Worm (Caenorhabditis elegans): Measurements from ENCODE around the gene sptl-2.

The sptl-2 gene

ce11 chrV:7985860-7986259 lies 31.1 kb upstream of the sptl-2 start, which contains the start of gene Y97E10AL.1:
Gene Y97E10AL.1, plus strand, starts transcription at chrV:7986160.
- TF ChIP-seq klf-2 (GFP tag; conservative IDR thresholded peaks at IDR 0.05) (no peak), tab-1 (GFP tag; IDR thresholded peaks at IDR 0.05) (no peak), med-1 (GFP tag; optimal IDR thresholded peaks at IDR 0.05; ENCODE audit: insufficient read depth) (no peak), T22C8.4 (GFP tag; IDR thresholded peaks at IDR 0.05) (no peak), flt-1 (GFP tag; IDR thresholded peaks at IDR 0.05) (no peak), ref-1 (GFP tag; conservative IDR thresholded peaks at IDR 0.05) (no peak), ztf-29 (GFP tag; IDR thresholded peaks at IDR 0.05) (no peak), cog-1 (tag; optimal IDR thresholded peaks at IDR 0.05) (no peak), ztf-23 (GFP tag; IDR thresholded peaks at IDR 0.05) (no peak)

DNA sequence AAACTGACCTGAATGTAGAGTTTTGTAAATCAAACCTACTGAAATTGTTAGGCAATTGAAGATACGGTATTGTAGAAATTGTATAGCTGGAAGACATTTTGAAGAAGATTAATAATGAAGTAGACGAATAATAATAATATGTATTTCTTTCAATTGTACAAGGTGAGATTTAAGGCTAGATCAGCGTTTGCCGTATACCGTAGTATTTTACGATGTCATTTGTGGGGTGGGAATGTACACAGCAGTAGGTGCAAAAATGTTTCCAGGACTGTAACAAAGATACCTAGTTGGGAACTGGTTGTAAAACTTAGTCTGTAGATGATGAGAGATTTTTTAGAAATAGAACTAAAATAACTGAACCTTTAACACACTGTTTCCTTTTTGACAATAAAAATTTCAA lies 22.4 kb upstream of the sptl-2 start, which contains the start of gene ceh-76:
Gene ceh-76 (minus strand): TSS at position 101 of the 400 bp plus-strand sequence.
- no peak for TF ChIP-seq cog-1 (tag; optimal IDR thresholded peaks at IDR 0.05)
- TF ChIP-seq flt-1 (GFP tag; IDR thresholded peaks at IDR 0.05): no peak
- no peak for TF ChIP-seq tab-1 (GFP tag; IDR thresholded peaks at IDR 0.05)
- no peak for TF ChIP-seq ztf-23 (GFP tag; IDR thresholded peaks at IDR 0.05)
- no peak for TF ChIP-seq ztf-29 (GFP tag; IDR thresholded peaks at IDR 0.05)
- no peak for TF ChIP-seq klf-2 (GFP tag; conservative IDR thresholded peaks at IDR 0.05)
- no peak for TF ChIP-seq ref-1 (GFP tag; conservative IDR thresholded peaks at IDR 0.05)
- no peak for TF ChIP-seq T22C8.4 (GFP tag; IDR thresholded peaks at IDR 0.05)
- no peak for TF ChIP-seq med-1 (GFP tag; optimal IDR thresholded peaks at IDR 0.05; ENCODE audit: insufficient read depth)

DNA sequence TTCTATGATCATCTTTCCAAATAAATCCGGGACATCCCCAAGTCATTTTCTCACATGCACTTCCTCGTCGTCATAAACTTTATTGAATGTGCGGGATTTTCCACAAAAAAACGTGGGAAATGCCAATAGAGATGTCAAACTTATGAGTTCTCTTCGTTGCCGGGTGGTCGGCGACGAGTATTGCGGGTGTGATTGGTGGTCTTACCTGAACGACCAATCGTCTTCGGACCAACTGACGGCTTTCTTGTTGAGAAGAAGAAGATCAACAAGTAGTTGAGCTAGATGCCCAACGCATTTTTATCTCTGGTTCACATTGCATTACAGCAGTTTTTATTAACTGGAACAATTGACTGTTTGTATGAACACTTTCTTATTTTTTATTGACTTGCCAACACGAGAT lies 21.8 kb upstream of the sptl-2 start:
- no peak for TF ChIP-seq ztf-23 (GFP tag; IDR thresholded peaks at IDR 0.05)
- TF ChIP-seq klf-2 (GFP tag; conservative IDR thresholded peaks at IDR 0.05): no peak
- no peak for TF ChIP-seq flt-1 (GFP tag; IDR thresholded peaks at IDR 0.05)
- no peak for TF ChIP-seq cog-1 (tag; optimal IDR thresholded peaks at IDR 0.05)
- TF ChIP-seq ztf-29 (GFP tag; IDR thresholded peaks at IDR 0.05): no peak
- TF ChIP-seq ref-1 (GFP tag; conservative IDR thresholded peaks at IDR 0.05): no peak
- no peak for TF ChIP-seq med-1 (GFP tag; optimal IDR thresholded peaks at IDR 0.05; ENCODE audit: insufficient read depth)
- no peak for TF ChIP-seq T22C8.4 (GFP tag; IDR thresholded peaks at IDR 0.05)
- no peak for TF ChIP-seq tab-1 (GFP tag; IDR thresholded peaks at IDR 0.05)

ce11 chrV:7995878-7996277 lies 21.1 kb upstream of the sptl-2 start, which contains the start of gene Y97E10AR.2:
Gene Y97E10AR.2, plus strand, starts transcription at chrV:7996178.
- TF ChIP-seq klf-2 (GFP tag; conservative IDR thresholded peaks at IDR 0.05) (no peak), cog-1 (tag; optimal IDR thresholded peaks at IDR 0.05) (no peak), med-1 (GFP tag; optimal IDR thresholded peaks at IDR 0.05; ENCODE audit: insufficient read depth) (no peak), flt-1 (GFP tag; IDR thresholded peaks at IDR 0.05) (no peak), T22C8.4 (GFP tag; IDR thresholded peaks at IDR 0.05) (no peak), tab-1 (GFP tag; IDR thresholded peaks at IDR 0.05) (no peak), ref-1 (GFP tag; conservative IDR thresholded peaks at IDR 0.05) (no peak), ztf-23 (GFP tag; IDR thresholded peaks at IDR 0.05) (no peak), ztf-29 (GFP tag; IDR thresholded peaks at IDR 0.05) (no peak)

DNA sequence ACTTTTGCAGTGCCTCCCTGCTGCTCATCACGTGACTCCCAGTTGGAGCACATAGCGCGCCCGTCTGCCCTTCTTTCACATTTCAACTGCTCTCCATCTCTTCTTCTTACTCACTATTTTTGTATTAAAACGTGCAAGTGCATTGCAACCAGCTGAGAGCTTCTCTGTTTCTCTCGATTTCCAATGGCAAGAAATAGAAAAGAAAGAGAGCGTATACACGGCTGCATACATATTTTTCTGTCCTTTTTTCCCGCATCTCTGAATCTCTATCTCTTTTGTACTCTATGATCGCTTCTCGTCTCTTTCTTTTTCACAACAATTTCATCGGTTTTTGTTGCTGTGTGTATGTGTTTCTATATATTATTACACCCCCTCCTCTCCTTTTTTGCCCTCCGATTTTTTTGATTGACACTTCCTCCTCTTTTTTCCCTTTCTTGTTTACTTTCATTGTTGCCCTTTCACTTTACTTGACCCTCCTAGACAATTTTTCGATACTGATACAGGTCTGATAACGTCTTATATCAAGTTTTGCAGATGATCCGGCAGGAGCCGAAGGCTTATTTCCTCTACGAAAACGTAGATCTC lies 16.0 kb upstream of the sptl-2 start, which contains the start of gene Y97E10AR.1:
Gene Y97E10AR.1 (plus strand): TSS at position 535 of the 585 bp plus-strand sequence.
- TF ChIP-seq tab-1 (GFP tag; IDR thresholded peaks at IDR 0.05) (no peak), T22C8.4 (GFP tag; IDR thresholded peaks at IDR 0.05) (no peak), ztf-23 (GFP tag; IDR thresholded peaks at IDR 0.05) (peak; percentile 5; the same call in 1 of the 2 replicates), klf-2 (GFP tag; conservative IDR thresholded peaks at IDR 0.05) (no peak), ref-1 (GFP tag; conservative IDR thresholded peaks at IDR 0.05) (no peak), cog-1 (tag; optimal IDR thresholded peaks at IDR 0.05) (peak; percentile 72), flt-1 (GFP tag; IDR thresholded peaks at IDR 0.05) (no peak), ztf-29 (GFP tag; IDR thresholded peaks at IDR 0.05) (no peak), med-1 (GFP tag; optimal IDR thresholded peaks at IDR 0.05; ENCODE audit: insufficient read depth) (no peak)

DNA sequence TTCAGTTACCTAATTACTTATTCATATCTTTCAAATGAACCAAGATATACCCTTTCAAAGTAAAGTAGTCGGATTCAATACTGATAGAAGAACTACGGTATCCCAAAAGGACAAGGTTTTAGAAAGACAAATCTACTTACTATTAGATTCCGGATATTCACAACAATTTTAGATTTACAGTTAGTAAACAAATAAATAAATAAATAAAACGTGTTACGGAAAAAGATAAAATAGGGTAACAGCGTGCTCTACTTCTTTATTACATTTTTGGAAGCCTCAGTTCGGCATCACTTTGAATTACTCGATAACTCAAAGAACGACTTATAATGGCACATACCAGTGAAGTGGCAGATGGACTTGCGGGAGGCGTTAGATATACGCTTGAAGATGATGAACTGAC lies 12.0 kb upstream of the sptl-2 start, which contains the start of gene Y97E10AR.8:
Gene Y97E10AR.8 (plus strand): TSS at position 301 of the 400 bp plus-strand sequence.
- TF ChIP-seq tab-1 (GFP tag; IDR thresholded peaks at IDR 0.05): no peak
- TF ChIP-seq ztf-23 (GFP tag; IDR thresholded peaks at IDR 0.05): no peak
- TF ChIP-seq T22C8.4 (GFP tag; IDR thresholded peaks at IDR 0.05): no peak
- TF ChIP-seq klf-2 (GFP tag; conservative IDR thresholded peaks at IDR 0.05): no peak

ce11 chrV:8007460-8008292 lies 9.3 kb upstream of the sptl-2 start, which contains the start of gene Y97E10AR.3:
Gene Y97E10AR.3, minus strand, starts transcription at chrV:8007510.
- TF ChIP-seq ztf-29 (GFP tag; IDR thresholded peaks at IDR 0.05) (no peak), klf-2 (GFP tag; conservative IDR thresholded peaks at IDR 0.05) (no peak), ref-1 (GFP tag; conservative IDR thresholded peaks at IDR 0.05) (no peak)

DNA sequence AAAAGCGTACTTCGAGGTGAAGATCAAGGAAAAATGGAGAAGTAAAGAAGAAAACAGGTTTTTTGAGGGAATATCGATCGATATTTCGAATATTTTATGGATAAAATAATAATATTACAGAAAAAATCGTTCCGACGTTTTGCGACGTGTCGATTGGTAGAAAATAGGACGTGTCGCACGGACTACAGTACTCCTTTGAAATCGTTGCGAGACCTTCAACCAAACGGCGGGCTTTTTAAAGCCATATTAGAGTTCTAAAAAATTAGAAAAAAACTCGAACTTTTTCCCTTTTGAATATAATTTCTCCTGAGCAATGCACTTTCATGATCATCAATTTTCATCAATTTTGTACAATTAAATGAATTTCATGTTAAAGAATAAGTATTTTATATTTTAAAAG lies 6.9 kb upstream of the sptl-2 start, which contains the start of gene Y97E10AR.4:
Gene Y97E10AR.4 (minus strand): TSS at position 131 of the 400 bp plus-strand sequence.
- TF ChIP-seq cog-1 (tag; optimal IDR thresholded peaks at IDR 0.05): no peak
- no peak for TF ChIP-seq flt-1 (GFP tag; IDR thresholded peaks at IDR 0.05)
- TF ChIP-seq klf-2 (GFP tag; conservative IDR thresholded peaks at IDR 0.05): no peak
- TF ChIP-seq ztf-23 (GFP tag; IDR thresholded peaks at IDR 0.05): no peak
- no peak for TF ChIP-seq ztf-29 (GFP tag; IDR thresholded peaks at IDR 0.05)
- TF ChIP-seq T22C8.4 (GFP tag; IDR thresholded peaks at IDR 0.05): no peak
- no peak for TF ChIP-seq tab-1 (GFP tag; IDR thresholded peaks at IDR 0.05)
- no peak for TF ChIP-seq med-1 (GFP tag; optimal IDR thresholded peaks at IDR 0.05; ENCODE audit: insufficient read depth)
- TF ChIP-seq ref-1 (GFP tag; conservative IDR thresholded peaks at IDR 0.05): no peak

ce11 chrV:8010846-8011245 lies 6.2 kb upstream of the sptl-2 start, which contains the start of gene lmtr-2:
Gene lmtr-2, minus strand, starts transcription at chrV:8011106.
- TF ChIP-seq flt-1 (GFP tag; IDR thresholded peaks at IDR 0.05): no peak
- no peak for TF ChIP-seq T22C8.4 (GFP tag; IDR thresholded peaks at IDR 0.05)
- TF ChIP-seq ztf-23 (GFP tag; IDR thresholded peaks at IDR 0.05): no peak
- TF ChIP-seq med-1 (GFP tag; optimal IDR thresholded peaks at IDR 0.05; ENCODE audit: insufficient read depth): no peak
- no peak for TF ChIP-seq tab-1 (GFP tag; IDR thresholded peaks at IDR 0.05)
- TF ChIP-seq klf-2 (GFP tag; conservative IDR thresholded peaks at IDR 0.05): no peak
- TF ChIP-seq ref-1 (GFP tag; conservative IDR thresholded peaks at IDR 0.05): no peak
- no peak for TF ChIP-seq cog-1 (tag; optimal IDR thresholded peaks at IDR 0.05)
- no peak for TF ChIP-seq ztf-29 (GFP tag; IDR thresholded peaks at IDR 0.05)

Measured in whole organism, midembryonic.